Fruit fly (Drosophila melanogaster) whole organism, prepupa: ENCODE data around the gene Kdm5.

Experiments used
- Hr39 ChIP-seq: fragments of 200-800 bp; sonication (Bioruptor generic); optimal IDR thresholded peaks from 2 replicates; lab custom pipeline; 2016; ENCODE audit warnings: missing biosample characterization, missing genetic modification characterization
- dsx ChIP-seq: fragments of 200-800 bp; optimal IDR thresholded peaks from 3 replicates; lab custom pipeline; 2019; ENCODE audit warnings: missing biosample characterization, mild to moderate bottlenecking, missing genetic modification characterization, moderate library complexity; ENCODE audit not compliant: poor library complexity, severe bottlenecking
- spab ChIP-seq: fragments of 200-800 bp; sonication (Bioruptor generic); optimal IDR thresholded peaks from 2 replicates; lab custom pipeline; 2017; ENCODE audit warnings: missing biosample characterization, mild to moderate bottlenecking, missing genetic modification characterization, missing genetic modification reagents

dm6 chr2L:5956153-5956552, 43.1 kb downstream of the Kdm5 start, which contains the start of gene CG13999:
- TF ChIP-seq Hr39 (GFP tag; lab: Kevin White, UChicago) = no peak
- TF ChIP-seq spab (GFP tag; lab: Kevin White, UChicago) = no peak
- TF ChIP-seq dsx (GFP tag; lab: Kevin White, UChicago) = no peak
